Worm (Caenorhabditis elegans): ENCODE data around the gene cut-4.

- no peak for TF ChIP-seq lin-11 (tag; optimal IDR thresholded peaks at IDR 0.05)
- no peak for TF ChIP-seq unc-62 (GFP tag; optimal IDR thresholded peaks at IDR 0.05)
- TF ChIP-seq zag-1 (tag; optimal IDR thresholded peaks at IDR 0.05), result no peak
- TF ChIP-seq snpc-4 (tag; optimal IDR thresholded peaks at IDR 0.05), result no peak
- no peak for TF ChIP-seq peb-1 (tag; optimal IDR thresholded peaks at IDR 0.05)
- TF ChIP-seq R02D3.7 (tag; optimal IDR thresholded peaks at IDR 0.05), result no peak
- no peak for TF ChIP-seq mbf-1 (tag; optimal IDR thresholded peaks at IDR 0.05)
- TF ChIP-seq F13H6.1 (tag; optimal IDR thresholded peaks at IDR 0.05), result no peak
- no peak for TF ChIP-seq blmp-1 (tag; optimal IDR thresholded peaks at IDR 0.05; ENCODE audit: insufficient read depth)
These were observed 35.9 kb downstream of the cut-4 start, which contains the start of gene ZK666.2 for ce11 chrII:10471790-10472189.

All from whole organism, L2 larva.